Worm (Caenorhabditis elegans) whole organism, L3 larva: Measurements from ENCODE around the gene C16C8.4.

Experiments used
- aly-2 ChIP-seq: fragments of 150-350 bp; optimal IDR thresholded peaks from 2 replicates; lab custom pipeline; 2014; ENCODE audit warnings: missing biosample characterization, missing genetic modification characterization
- nhr-12 ChIP-seq: fragments of 150-350 bp; optimal IDR thresholded peaks from 2 replicates; lab custom pipeline; 2014; ENCODE audit warnings: missing biosample characterization, missing genetic modification characterization
- nhr-237 ChIP-seq: fragments of 150-350 bp; optimal IDR thresholded peaks from 2 replicates; lab custom pipeline; 2014; ENCODE audit warnings: missing biosample characterization, missing genetic modification characterization
- snpc-4 ChIP-seq: fragments of 150-350 bp; optimal IDR thresholded peaks from 2 replicates; lab custom pipeline; 2014; ENCODE audit warnings: missing biosample characterization, missing genetic modification characterization

DNA sequence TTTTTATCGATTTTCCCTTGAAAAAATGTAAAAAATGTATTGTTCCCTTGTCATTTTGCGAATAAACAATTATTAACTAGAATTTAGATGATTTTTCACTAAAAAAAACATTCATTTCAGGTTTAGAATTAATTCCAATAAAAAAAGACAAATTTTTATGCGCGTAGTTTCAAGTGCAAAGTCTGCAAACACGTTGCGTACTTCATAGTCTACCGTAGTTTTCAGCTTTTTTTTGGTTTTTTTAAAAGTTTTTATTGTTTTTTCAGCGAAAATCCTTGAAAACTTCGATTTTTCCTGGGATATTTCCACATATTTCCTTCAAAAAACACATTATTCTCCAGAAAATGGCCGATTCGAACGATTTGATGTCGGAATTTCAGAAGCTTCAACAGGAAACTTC, 9.3 kb upstream of the C16C8.4 start, which contains the start of gene C16C8.11:
- TF ChIP-seq snpc-4 (tag; lab: Kevin White, UChicago) (no peak), nhr-12 (tag; lab: Kevin White, UChicago) (no peak), nhr-237 (tag; lab: Kevin White, UChicago) (no peak), aly-2 (tag; lab: Kevin White, UChicago) (no peak)
